Fruit fly (Drosophila melanogaster) whole organism, pupa: Measurements from ENCODE around the gene CG13862.

ENCODE experiments used
- CG10348 ChIP-seq: fragments of 200-800 bp; sonication (Bioruptor generic); IDR thresholded peaks from 2 replicates; pipeline ENCODE4 v1.3.6; 2022; ENCODE audit warnings: missing biosample characterization, missing genetic modification characterization
- CG12605 ChIP-seq: fragments of 200-800 bp; sonication (Bioruptor generic); IDR thresholded peaks from 2 replicates; pipeline ENCODE4 v1.3.6; 2022; ENCODE audit warnings: missing biosample characterization, missing genetic modification characterization
- CG13204 ChIP-seq: fragments of 200-800 bp; sonication (Bioruptor generic); optimal IDR thresholded peaks from 2 replicates; lab custom pipeline; 2018; ENCODE audit warnings: missing biosample characterization, mild to moderate bottlenecking, missing genetic modification characterization, moderate library complexity
- CG14655 ChIP-seq: fragments of 200-800 bp; sonication (Bioruptor generic); optimal IDR thresholded peaks from 3 replicates; lab custom pipeline; 2017; ENCODE audit warnings: mild to moderate bottlenecking, missing biosample characterization, missing genetic modification reagents, missing genetic modification characterization
- CG15710 ChIP-seq: fragments of 200-800 bp; sonication (Bioruptor generic); optimal IDR thresholded peaks from 2 replicates; lab custom pipeline; 2018; ENCODE audit warnings: missing biosample characterization, mild to moderate bottlenecking, missing genetic modification characterization, moderate library complexity
- CG17806 ChIP-seq: fragments of 200-800 bp; sonication (Bioruptor generic); optimal IDR thresholded peaks from 2 replicates; lab custom pipeline; 2018; ENCODE audit warnings: missing biosample characterization, mild to moderate bottlenecking, missing genetic modification characterization, moderate library complexity
- CG32121 ChIP-seq: fragments of 200-800 bp; sonication (Bioruptor generic); IDR thresholded peaks from 2 replicates; pipeline ENCODE4 v1.3.6; 2022; ENCODE audit warnings: missing biosample characterization, missing genetic modification characterization
- CG34367 ChIP-seq: fragments of 200-800 bp; sonication (Bioruptor generic); optimal IDR thresholded peaks from 2 replicates; lab custom pipeline; 2018; ENCODE audit warnings: missing biosample characterization, mild to moderate bottlenecking, missing genetic modification characterization
- CG4496 ChIP-seq: fragments of 200-800 bp; sonication (Bioruptor generic); IDR thresholded peaks from 3 replicates; pipeline ENCODE4 v1.3.6; 2022; ENCODE audit warnings: missing biosample characterization, missing genetic modification characterization
- CG8159 ChIP-seq: fragments of 200-800 bp; sonication (Bioruptor generic); optimal IDR thresholded peaks from 3 replicates; lab custom pipeline; 2018; ENCODE audit warnings: missing biosample characterization, mild to moderate bottlenecking, missing genetic modification characterization, moderate library complexity
- CG8301 ChIP-seq: fragments of 200-800 bp; sonication (Bioruptor generic); optimal IDR thresholded peaks from 2 replicates; lab custom pipeline; 2018; ENCODE audit warnings: missing biosample characterization, mild to moderate bottlenecking, missing genetic modification characterization
- CG9948 ChIP-seq: fragments of 200-800 bp; sonication (Bioruptor generic); optimal IDR thresholded peaks from 2 replicates; lab custom pipeline; 2018; ENCODE audit warnings: missing biosample characterization, mild to moderate bottlenecking, missing genetic modification characterization, moderate library complexity
- D1 ChIP-seq: fragments of 200-800 bp; sonication (Bioruptor generic); optimal IDR thresholded peaks from 2 replicates; lab custom pipeline; 2018; ENCODE audit warnings: missing biosample characterization, mild to moderate bottlenecking, missing genetic modification characterization, moderate library complexity
- EcR ChIP-seq: fragments of 200-800 bp; sonication (Bioruptor generic); optimal IDR thresholded peaks from 3 replicates; lab custom pipeline; 2019; ENCODE audit warnings: missing biosample characterization, missing genetic modification characterization, mild to moderate bottlenecking, moderate library complexity, missing genetic modification reagents
- Ets98B ChIP-seq: fragments of 200-800 bp; sonication (Bioruptor generic); IDR thresholded peaks from 2 replicates; pipeline ENCODE4 v1.3.6; 2022; ENCODE audit warnings: missing biosample characterization, missing genetic modification characterization
- Pif1A ChIP-seq: fragments of 200-800 bp; sonication (Bioruptor generic); optimal IDR thresholded peaks from 3 replicates; lab custom pipeline; 2016; ENCODE audit warnings: missing biosample characterization, missing genetic modification characterization
- Pif1B ChIP-seq: fragments of 200-800 bp; sonication (Bioruptor generic); optimal IDR thresholded peaks from 3 replicates; lab custom pipeline; 2016; ENCODE audit warnings: missing biosample characterization, missing genetic modification characterization
- Snoo ChIP-seq: fragments of 200-800 bp; sonication (Bioruptor generic); optimal IDR thresholded peaks from 3 replicates; lab custom pipeline; 2017; ENCODE audit warnings: missing biosample characterization, mild to moderate bottlenecking, missing genetic modification characterization, inconsistent platforms
- fd96Ca ChIP-seq: fragments of 200-800 bp; sonication (Bioruptor generic); IDR thresholded peaks from 3 replicates; pipeline ENCODE4 v1.3.6; 2022; ENCODE audit warnings: missing biosample characterization, missing genetic modification characterization
- gl ChIP-seq: fragments of 200-800 bp; sonication (Bioruptor generic); optimal IDR thresholded peaks from 2 replicates; lab custom pipeline; 2018; ENCODE audit warnings: missing biosample characterization, mild to moderate bottlenecking, missing genetic modification characterization
- rn ChIP-seq: fragments of 200-800 bp; sonication (Bioruptor generic); IDR thresholded peaks from 2 replicates; pipeline ENCODE4 v1.3.6; 2022; ENCODE audit warnings: missing biosample characterization, missing genetic modification characterization

The CG13862 gene

DNA sequence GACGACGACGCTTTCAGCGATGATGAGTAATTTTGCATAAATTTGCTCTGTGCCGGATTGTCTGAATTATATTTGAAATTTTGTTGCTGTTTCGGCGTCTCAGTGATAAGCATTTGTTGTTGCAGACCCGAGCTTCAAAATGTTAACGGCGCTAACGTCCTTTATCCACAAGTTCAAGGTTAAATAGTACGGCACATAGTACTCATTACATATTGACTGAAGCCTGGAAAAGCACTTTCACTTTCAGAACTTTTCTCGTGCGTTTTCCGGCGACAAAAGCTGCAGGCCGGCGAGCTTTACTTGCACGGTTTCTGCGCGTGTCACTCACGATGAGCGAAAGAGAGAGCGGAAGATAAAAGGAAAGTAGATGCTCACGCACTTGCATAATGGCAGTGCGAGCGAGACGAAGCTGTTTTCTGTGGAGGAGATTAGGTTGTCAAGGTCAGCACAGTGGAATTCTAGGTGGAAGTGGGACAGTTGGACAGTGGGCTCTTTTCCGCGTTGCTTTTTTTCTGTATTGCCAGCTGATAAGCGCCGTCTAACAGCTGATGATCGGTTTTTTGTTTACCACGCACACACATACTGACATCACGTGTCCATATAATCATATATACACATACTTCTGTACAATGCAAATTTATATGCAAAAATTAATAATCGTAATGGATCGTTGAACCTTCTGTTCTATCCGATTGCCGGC, 36.4 kb downstream of the CG13862 start:
- peak; percentile 30; the same call in 1 of the 3 replicates for TF ChIP-seq fd96Ca (GFP tag; lab: Robert Waterston, UW)
- no peak for TF ChIP-seq gl (tag; lab: Kevin White, UChicago)
- TF ChIP-seq Snoo (tag; lab: Kevin White, UChicago) = no peak
- peak; percentile 85 for TF ChIP-seq CG4496 (GFP tag; lab: Robert Waterston, UW)
- peak; percentile 71 for TF ChIP-seq EcR (GFP tag; lab: Kevin White, UChicago)
- no peak for TF ChIP-seq CG34367 (tag; lab: Kevin White, UChicago)
- TF ChIP-seq CG12605 (GFP tag; lab: Robert Waterston, UW) = no peak
- no peak for TF ChIP-seq rn (GFP tag; lab: Robert Waterston, UW)
- peak; percentile 20; the same call in 1 of the 2 replicates for TF ChIP-seq CG32121 (GFP tag; lab: Robert Waterston, UW)
- TF ChIP-seq, all 21 proteins: peak for 4

- TF ChIP-seq CG10348 (GFP tag; lab: Robert Waterston, UW) = no peak
- peak; percentile 69 for TF ChIP-seq rn (GFP tag; lab: Robert Waterston, UW)
- TF ChIP-seq CG14655 (GFP tag; lab: Kevin White, UChicago) = no peak
- peak; percentile 77 for TF ChIP-seq fd96Ca (GFP tag; lab: Robert Waterston, UW)
- TF ChIP-seq EcR (GFP tag; lab: Kevin White, UChicago) = no peak
- peak; percentile 67 for TF ChIP-seq Pif1A (GFP tag; lab: Kevin White, UChicago)
- no peak for TF ChIP-seq CG34367 (tag; lab: Kevin White, UChicago)
- peak; percentile 64 for TF ChIP-seq CG32121 (GFP tag; lab: Robert Waterston, UW)
- TF ChIP-seq CG15710 = peak; percentile 55
- TF ChIP-seq CG8301 (tag; lab: Kevin White, UChicago) = peak; percentile 11
- TF ChIP-seq Snoo (tag; lab: Kevin White, UChicago) = peak; percentile 74
- peak; percentile 68 for TF ChIP-seq CG12605 (GFP tag; lab: Robert Waterston, UW)
- peak; percentile 11 for TF ChIP-seq CG17806
- TF ChIP-seq gl (tag; lab: Kevin White, UChicago) = no peak
- peak; percentile 80 for TF ChIP-seq Pif1B (GFP tag; lab: Kevin White, UChicago)
- no peak for TF ChIP-seq D1 (tag; lab: Kevin White, UChicago)
- TF ChIP-seq CG8159 (tag; lab: Kevin White, UChicago) = no peak
- TF ChIP-seq CG9948 (tag; lab: Kevin White, UChicago) = peak; percentile 32
- peak; percentile 63 for TF ChIP-seq Ets98B (GFP tag; lab: Robert Waterston, UW)
- no peak for TF ChIP-seq CG13204
- TF ChIP-seq CG4496 (GFP tag; lab: Robert Waterston, UW) = peak; percentile 72
These were observed 37.0 kb downstream of the CG13862 start for dm6 chr3R:22368777-22369214.

DNA sequence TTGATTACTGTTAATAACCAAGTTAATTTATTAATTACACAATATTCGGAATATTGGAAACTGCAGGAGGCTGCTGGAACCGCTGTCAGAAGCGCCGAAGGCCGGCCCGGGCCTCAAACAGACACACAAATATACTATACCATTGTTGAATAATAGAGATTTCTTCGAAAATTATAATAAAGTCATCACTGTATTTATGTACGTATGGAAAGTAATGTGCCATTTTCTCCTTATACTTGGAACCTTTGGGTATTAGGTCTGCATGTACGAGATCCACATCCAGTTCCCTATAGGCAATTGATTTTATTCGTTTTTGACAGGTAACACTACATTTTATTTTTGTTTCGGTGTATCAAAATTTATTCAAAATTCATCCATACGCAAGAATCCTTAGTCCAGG, 40.7 kb downstream of the CG13862 start, which contains the start of gene CG7069:
CG7069 (plus strand) TSS at position 301 of the 400 bp plus-strand sequence.
- TF ChIP-seq CG9948 (tag; lab: Kevin White, UChicago) = no peak
- no peak for TF ChIP-seq Snoo (tag; lab: Kevin White, UChicago)
- TF ChIP-seq Ets98B (GFP tag; lab: Robert Waterston, UW) = no peak
- no peak for TF ChIP-seq CG17806
- no peak for TF ChIP-seq CG13204
- no peak for TF ChIP-seq CG34367 (tag; lab: Kevin White, UChicago)
- TF ChIP-seq D1 (tag; lab: Kevin White, UChicago) = no peak
- TF ChIP-seq CG12605 (GFP tag; lab: Robert Waterston, UW) = no peak
- TF ChIP-seq fd96Ca (GFP tag; lab: Robert Waterston, UW) = no peak
- TF ChIP-seq CG4496 (GFP tag; lab: Robert Waterston, UW) = no peak
- TF ChIP-seq Pif1B (GFP tag; lab: Kevin White, UChicago) = no peak
- TF ChIP-seq rn (GFP tag; lab: Robert Waterston, UW) = no peak
- no peak for TF ChIP-seq CG10348 (GFP tag; lab: Robert Waterston, UW)
- TF ChIP-seq EcR (GFP tag; lab: Kevin White, UChicago) = no peak
- TF ChIP-seq Pif1A (GFP tag; lab: Kevin White, UChicago) = no peak
- TF ChIP-seq CG14655 (GFP tag; lab: Kevin White, UChicago) = no peak

DNA sequence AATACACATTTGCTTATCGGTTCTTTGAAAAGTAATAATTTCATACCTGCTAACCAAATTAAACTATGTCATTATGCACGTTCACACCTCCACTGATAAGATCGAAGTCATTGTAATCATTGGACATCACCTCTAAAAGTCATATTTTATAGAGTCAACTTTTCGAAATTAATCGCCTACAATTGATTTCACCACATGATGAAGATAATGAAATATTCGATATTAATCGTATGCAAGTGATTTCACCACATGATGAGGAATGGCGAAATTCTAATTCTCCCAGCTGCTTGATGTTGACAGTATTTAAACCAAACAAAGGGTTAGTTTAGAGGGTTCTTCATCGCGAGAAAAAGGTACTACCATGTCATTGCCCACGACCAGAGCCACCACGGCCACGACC, 43.9 kb downstream of the CG13862 start, which contains the start of gene CG18596:
CG18596 (plus strand) TSS at position 250 of the 400 bp plus-strand sequence.
- TF ChIP-seq CG8301 (tag; lab: Kevin White, UChicago) (no peak), Pif1B (GFP tag; lab: Kevin White, UChicago) (no peak), fd96Ca (GFP tag; lab: Robert Waterston, UW) (no peak), CG12605 (GFP tag; lab: Robert Waterston, UW) (no peak), CG15710 (no peak), D1 (tag; lab: Kevin White, UChicago) (no peak), Ets98B (GFP tag; lab: Robert Waterston, UW) (no peak), CG17806 (no peak)

dm6 chr3R:22379942-22380341, 48.2 kb downstream of the CG13862 start, which contains the start of gene CG34149:
CG34149 (plus strand) TSS chr3R:22380128.
- TF ChIP-seq CG4496 (GFP tag; lab: Robert Waterston, UW) = no peak
- TF ChIP-seq Pif1A (GFP tag; lab: Kevin White, UChicago) = no peak
- no peak for TF ChIP-seq CG8159 (tag; lab: Kevin White, UChicago)
- no peak for TF ChIP-seq fd96Ca (GFP tag; lab: Robert Waterston, UW)
- TF ChIP-seq EcR (GFP tag; lab: Kevin White, UChicago) = no peak
- TF ChIP-seq CG14655 (GFP tag; lab: Kevin White, UChicago) = no peak
- no peak for TF ChIP-seq gl (tag; lab: Kevin White, UChicago)
- no peak for TF ChIP-seq Ets98B (GFP tag; lab: Robert Waterston, UW)
- no peak for TF ChIP-seq Pif1B (GFP tag; lab: Kevin White, UChicago)
- no peak for TF ChIP-seq CG8301 (tag; lab: Kevin White, UChicago)
- no peak for TF ChIP-seq CG15710
